Worm (Caenorhabditis elegans): ENCODE data around the gene F28B4.3.

DNA sequence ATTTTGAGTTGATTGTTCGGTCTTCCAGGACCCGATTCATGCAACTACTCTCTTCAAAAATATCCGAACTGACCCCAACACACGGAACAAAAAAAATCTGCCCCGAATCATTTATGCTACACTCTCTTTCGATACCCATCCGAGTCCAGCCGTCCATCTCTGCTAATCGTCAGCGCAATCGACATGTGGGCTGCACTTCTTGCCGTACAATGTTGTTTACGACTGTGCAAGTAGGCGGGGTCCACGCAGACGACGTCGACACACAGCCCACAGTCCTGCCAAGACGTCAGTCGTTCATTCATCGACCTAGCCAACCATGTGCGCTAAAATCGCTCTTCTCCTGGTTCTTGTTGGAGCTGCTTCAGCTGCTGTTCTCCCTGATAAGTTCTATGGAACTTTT is 23.6 kb upstream of the F28B4.3 start, which contains the start of gene lbp-1:
- TF ChIP-seq snpc-4 (GFP tag; optimal IDR thresholded peaks at IDR 0.05) (no peak), snpc-4 (tag; optimal IDR thresholded peaks at IDR 0.05) (no peak), dox-1 (GFP tag; IDR thresholded peaks at IDR 0.05) (no peak), ama-1 (optimal IDR thresholded peaks at IDR 0.05) (no peak), ama-1 (GFP tag; optimal IDR thresholded peaks at IDR 0.05) (no peak), hsf-1 (GFP tag; IDR thresholded peaks at IDR 0.05) (no peak), ztf-26 (tag; optimal IDR thresholded peaks at IDR 0.05) (no peak), chd-7 (tag; optimal IDR thresholded peaks at IDR 0.05) (no peak), him-1 (tag; optimal IDR thresholded peaks at IDR 0.05) (no peak), T26A5.8 (tag; optimal IDR thresholded peaks at IDR 0.05) (no peak), F49E8.2 (tag; optimal IDR thresholded peaks at IDR 0.05; ENCODE audit: insufficient read depth) (no peak), pha-4 (tag; optimal IDR thresholded peaks at IDR 0.05) (no peak), F52B5.7 (tag; optimal IDR thresholded peaks at IDR 0.05) (no peak), B0336.3 (GFP tag; IDR thresholded peaks at IDR 0.05) (no peak), attf-6 (GFP tag; IDR thresholded peaks at IDR 0.05) (no peak), tlf-1 (GFP tag; optimal IDR thresholded peaks at IDR 0.05) (no peak)

Measured in whole organism, young adult.